Worm (Caenorhabditis elegans): ENCODE data around the gene che-7.

DNA sequence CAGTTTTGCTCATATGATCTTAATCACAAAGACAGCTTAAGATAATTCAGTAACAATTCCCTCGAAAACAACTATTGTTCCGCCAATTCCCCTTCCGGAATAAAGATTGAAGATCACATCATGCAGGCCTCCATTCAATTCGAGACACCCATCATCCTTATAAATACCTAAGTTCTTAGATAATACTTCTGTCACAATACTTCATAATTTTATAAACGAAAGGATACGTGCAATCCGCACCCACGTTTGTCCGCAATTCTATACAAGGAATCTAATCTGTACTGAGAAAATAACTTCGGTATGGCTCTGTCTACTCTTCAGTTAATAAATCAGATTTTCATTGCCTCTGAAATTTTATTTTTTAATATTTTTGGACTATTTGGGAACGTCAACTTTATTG is 40.3 kb downstream of the che-7 start, which contains the start of gene srsx-5:
- TF ChIP-seq hlh-30 (tag; optimal IDR thresholded peaks at IDR 0.05; ENCODE audit: insufficient read depth) (no peak), nhr-11 (tag; optimal IDR thresholded peaks at IDR 0.05) (no peak), zip-5 (tag; optimal IDR thresholded peaks at IDR 0.05) (no peak)

All from whole organism, late embryonic.